Fruit fly (Drosophila melanogaster): ENCODE measurements around the gene CG13995.

dm6 chr2L:6065823-6066222 lies 11.7 kb downstream of the CG13995 start, which contains the start of the genes Fbw5 and CG9147:
- TF ChIP-seq psq (optimal IDR thresholded peaks at IDR 0.05): no peak
- no peak for TF ChIP-seq h (optimal IDR thresholded peaks at IDR 0.05)

Measured in Kc167 (cell line).